Worm (Caenorhabditis elegans) whole organism, late embryonic: Measurements from ENCODE around the gene mboa-3.

Experiments used
- ceh-34 ChIP-seq: sonication (generic microtip); optimal IDR thresholded peaks from 2 replicates; lab custom pipeline; 2016; ENCODE audit warnings: mild to moderate bottlenecking, missing genetic modification characterization, missing compliant biosample characterization
- dve-1 ChIP-seq: sonication (generic microtip); optimal IDR thresholded peaks from 2 replicates; lab custom pipeline; 2017; ENCODE audit warnings: antibody characterized with exemption, mild to moderate bottlenecking, missing genetic modification characterization, missing compliant biosample characterization
- nhr-11 ChIP-seq: fragments of 150-350 bp; optimal IDR thresholded peaks from 2 replicates; lab custom pipeline; 2014; ENCODE audit warnings: missing biosample characterization, missing genetic modification characterization
- pha-2 ChIP-seq: sonication (generic microtip); optimal IDR thresholded peaks from 2 replicates; lab custom pipeline; 2017; ENCODE audit warnings: mild to moderate bottlenecking, missing genetic modification characterization, missing compliant biosample characterization

- TF ChIP-seq pha-2 (tag; lab: Kevin White, UChicago) (no peak), dve-1 (no peak), ceh-34 (no peak), nhr-11 (no peak)
Observed at ce11 chrX:5485284-5485927, 37.2 kb downstream of the mboa-3 start.
